Worm (Caenorhabditis elegans) whole organism, young adult: ENCODE results near the gene C36A4.4.

Source experiments
- B0336.3 ChIP-seq: fragments of 200-800 bp; sonication (Bioruptor generic); IDR thresholded peaks from 2 replicates; pipeline ENCODE4 v1.3.6; 2022; ENCODE audit warnings: missing genetic modification characterization, missing compliant biosample characterization
- D2030.7 ChIP-seq: fragments of 200-800 bp; sonication (Bioruptor generic); IDR thresholded peaks from 2 replicates; pipeline ENCODE4 v1.3.6; 2022; ENCODE audit warnings: missing genetic modification reagents, missing genetic modification characterization, missing compliant biosample characterization
- F22D6.2 ChIP-seq: sonication (generic microtip); optimal IDR thresholded peaks from 2 replicates; lab custom pipeline; 2016; ENCODE audit warnings: mild to moderate bottlenecking, missing genetic modification characterization, missing compliant biosample characterization
- F23B12.7 ChIP-seq: sonication (generic microtip); optimal IDR thresholded peaks from 2 replicates; lab custom pipeline; 2017; ENCODE audit warnings: missing genetic modification characterization, mild to moderate bottlenecking, missing compliant biosample characterization, antibody characterized with exemption, moderate library complexity; ENCODE audit not compliant: insufficient read depth
- F33H1.4 ChIP-seq: fragments of 200-800 bp; sonication (Bioruptor generic); IDR thresholded peaks from 2 replicates; pipeline ENCODE4 v1.3.6; 2022; ENCODE audit warnings: missing genetic modification reagents, missing genetic modification characterization, missing compliant biosample characterization
- F37B4.10 ChIP-seq: fragments of 200-800 bp; sonication (Bioruptor generic); IDR thresholded peaks from 2 replicates; pipeline ENCODE4 v1.3.6; 2022; ENCODE audit warnings: missing genetic modification characterization, missing compliant biosample characterization
- F49E8.2 ChIP-seq: sonication (generic microtip); optimal IDR thresholded peaks from 3 replicates; lab custom pipeline; 2017; ENCODE audit warnings: missing genetic modification characterization, mild to moderate bottlenecking, missing compliant biosample characterization, antibody characterized with exemption, moderate library complexity; ENCODE audit not compliant: insufficient read depth
- F55B11.4 ChIP-seq: sonication (generic microtip); optimal IDR thresholded peaks from 2 replicates; lab custom pipeline; 2016; ENCODE audit warnings: missing compliant biosample characterization, missing genetic modification characterization, borderline replicate concordance; ENCODE audit not compliant: insufficient read depth
- F57A8.1 ChIP-seq: fragments of 200-800 bp; sonication (Bioruptor generic); optimal IDR thresholded peaks from 2 replicates; lab custom pipeline; 2018; ENCODE audit warnings: mild to moderate bottlenecking, missing genetic modification characterization, moderate library complexity, missing compliant biosample characterization
- Y53G8AR.9 ChIP-seq: fragments of 200-800 bp; sonication (Bioruptor generic); conservative IDR thresholded peaks from 2 replicates; pipeline ENCODE4 v1.3.6; 2022; ENCODE audit warnings: missing genetic modification reagents, missing genetic modification characterization, missing compliant biosample characterization
- aptf-2 ChIP-seq: fragments of 200-800 bp; sonication (Bioruptor generic); conservative IDR thresholded peaks from 2 replicates; pipeline ENCODE4 v1.3.6; 2022; ENCODE audit warnings: missing genetic modification reagents, missing genetic modification characterization, missing compliant biosample characterization
- aptf-3 ChIP-seq: fragments of 200-800 bp; sonication (Bioruptor generic); IDR thresholded peaks from 2 replicates; pipeline ENCODE4 v1.3.6; 2022; ENCODE audit warnings: missing genetic modification characterization, missing compliant biosample characterization
- atf-7 ChIP-seq: sonication (generic microtip); optimal IDR thresholded peaks from 2 replicates; lab custom pipeline; 2017; ENCODE audit warnings: mild to moderate bottlenecking, missing genetic modification characterization, missing compliant biosample characterization
- attf-3 ChIP-seq: fragments of 200-800 bp; sonication (Bioruptor generic); conservative IDR thresholded peaks from 2 replicates; pipeline ENCODE4 v1.3.6; 2022; ENCODE audit warnings: missing genetic modification reagents, missing genetic modification characterization, missing compliant biosample characterization
- ceh-100 ChIP-seq: fragments of 200-800 bp; sonication (Bioruptor generic); IDR thresholded peaks from 2 replicates; pipeline ENCODE4 v1.3.6; 2022; ENCODE audit warnings: missing genetic modification reagents, missing genetic modification characterization, missing compliant biosample characterization
- ceh-40 ChIP-seq: fragments of 200-800 bp; sonication (Bioruptor generic); IDR thresholded peaks from 2 replicates; pipeline ENCODE4 v1.3.6; 2022; ENCODE audit warnings: missing genetic modification characterization, missing compliant biosample characterization
- chd-7 ChIP-seq: sonication (generic microtip); optimal IDR thresholded peaks from 2 replicates; lab custom pipeline; 2016; ENCODE audit warnings: mild to moderate bottlenecking, missing genetic modification characterization, moderate library complexity, missing compliant biosample characterization
- dpff-1 ChIP-seq: sonication (generic microtip); optimal IDR thresholded peaks from 2 replicates; lab custom pipeline; 2017; ENCODE audit warnings: mild to moderate bottlenecking, missing genetic modification characterization, missing compliant biosample characterization
- efl-1 ChIP-seq: fragments of 150-350 bp; optimal IDR thresholded peaks from 2 replicates; lab custom pipeline; 2014; ENCODE audit warnings: missing biosample characterization, missing genetic modification reagents, missing genetic modification characterization
- egl-44 ChIP-seq: fragments of 200-800 bp; sonication (Bioruptor generic); IDR thresholded peaks from 2 replicates; pipeline ENCODE4 v1.3.6; 2022; ENCODE audit warnings: missing genetic modification reagents, missing genetic modification characterization, missing compliant biosample characterization
- egrh-3 ChIP-seq: fragments of 200-800 bp; sonication (Bioruptor generic); IDR thresholded peaks from 2 replicates; pipeline ENCODE4 v1.3.6; 2022; ENCODE audit warnings: missing genetic modification reagents, missing genetic modification characterization, missing compliant biosample characterization
- ets-4 ChIP-seq: fragments of 200-800 bp; sonication (Bioruptor generic); optimal IDR thresholded peaks from 2 replicates; lab custom pipeline; 2018; ENCODE audit warnings: mild to moderate bottlenecking, missing genetic modification characterization, missing compliant biosample characterization
- hlh-26 ChIP-seq: fragments of 200-800 bp; sonication (Bioruptor generic); conservative IDR thresholded peaks from 2 replicates; pipeline ENCODE4 v1.3.6; 2022; ENCODE audit warnings: missing genetic modification reagents, missing genetic modification characterization, missing compliant biosample characterization
- hrde-1 ChIP-seq: sonication (generic microtip); optimal IDR thresholded peaks from 2 replicates; lab custom pipeline; 2016; ENCODE audit warnings: missing genetic modification characterization, mild to moderate bottlenecking, missing compliant biosample characterization, moderate library complexity, missing genotype, missing genetic modification reagents, borderline replicate concordance
- hsf-1 ChIP-seq: fragments of 200-800 bp; sonication (Bioruptor generic); IDR thresholded peaks from 2 replicates; pipeline ENCODE4 v1.3.6; 2022; ENCODE audit warnings: missing genetic modification reagents, missing genetic modification characterization, missing compliant biosample characterization
- let-526 ChIP-seq: fragments of 200-800 bp; sonication (Bioruptor generic); IDR thresholded peaks from 2 replicates; pipeline ENCODE4 v1.3.6; 2022; ENCODE audit warnings: missing genetic modification reagents, missing genetic modification characterization, missing compliant biosample characterization
- lin-35 ChIP-seq, 3 experiments: fragments of 150-350 bp in 2 of 3; sonication (generic microtip) in 1 of 3; optimal IDR thresholded peaks; 2 replicates each; lab custom pipeline; 2014 to 2018; ENCODE audit warnings: missing biosample characterization in 3 of 3, missing genetic modification characterization in 3 of 3, missing genetic modification reagents in 3 of 3
- lin-54 ChIP-seq: fragments of 200-800 bp; sonication (Bioruptor generic); optimal IDR thresholded peaks from 2 replicates; lab custom pipeline; 2018; ENCODE audit warnings: mild to moderate bottlenecking, missing genetic modification characterization, missing compliant biosample characterization
- lir-1 ChIP-seq: fragments of 200-800 bp; sonication (Bioruptor generic); conservative IDR thresholded peaks from 2 replicates; pipeline ENCODE4 v1.3.6; 2022; ENCODE audit warnings: missing genetic modification reagents, missing genetic modification characterization, missing compliant biosample characterization
- lsy-27 ChIP-seq: sonication (generic microtip); optimal IDR thresholded peaks from 2 replicates; lab custom pipeline; 2017; ENCODE audit warnings: missing genetic modification characterization, mild to moderate bottlenecking, missing compliant biosample characterization, antibody characterized with exemption, missing genotype, borderline replicate concordance; ENCODE audit not compliant: insufficient read depth
- madf-10 ChIP-seq: sonication (generic microtip); optimal IDR thresholded peaks from 2 replicates; lab custom pipeline; 2016; ENCODE audit warnings: mild to moderate bottlenecking, missing genetic modification characterization, missing compliant biosample characterization
- madf-8 ChIP-seq: fragments of 200-800 bp; sonication (Bioruptor generic); conservative IDR thresholded peaks from 2 replicates; pipeline ENCODE4 v1.3.6; 2022; ENCODE audit warnings: missing genetic modification reagents, missing genetic modification characterization, missing compliant biosample characterization
- mes-4 ChIP-seq: sonication (generic microtip); optimal IDR thresholded peaks from 2 replicates; lab custom pipeline; 2016; ENCODE audit warnings: missing genotype, missing genetic modification characterization, missing compliant biosample characterization
- nhr-179 ChIP-seq: sonication (generic microtip); optimal IDR thresholded peaks from 2 replicates; lab custom pipeline; 2016; ENCODE audit warnings: mild to moderate bottlenecking, missing genetic modification characterization, missing compliant biosample characterization
- pbrm-1 ChIP-seq: fragments of 200-800 bp; sonication (Bioruptor generic); IDR thresholded peaks from 2 replicates; pipeline ENCODE4 v1.3.6; 2022; ENCODE audit warnings: missing genetic modification reagents, missing genetic modification characterization, missing compliant biosample characterization
- rcor-1 ChIP-seq: fragments of 200-800 bp; sonication (Bioruptor generic); IDR thresholded peaks from 2 replicates; pipeline ENCODE4 v1.3.6; 2022; ENCODE audit warnings: missing genetic modification reagents, missing genetic modification characterization, missing compliant biosample characterization
- rec-8 ChIP-seq, 2 experiments: sonication (generic microtip); optimal IDR thresholded peaks; 2 replicates each; lab custom pipeline; 2016; ENCODE audit warnings: mild to moderate bottlenecking in 2 of 2, missing genetic modification characterization in 2 of 2, missing genetic modification reagents in 2 of 2, missing genotype in 2 of 2, missing biosample characterization in 1 of 2, missing compliant biosample characterization in 1 of 2, moderate library complexity in 1 of 2
- sdz-38 ChIP-seq: sonication (generic microtip); optimal IDR thresholded peaks from 2 replicates; lab custom pipeline; 2016; ENCODE audit warnings: missing genotype, missing genetic modification characterization, missing compliant biosample characterization
- snpc-1.3 ChIP-seq: sonication (generic microtip); optimal IDR thresholded peaks from 2 replicates; lab custom pipeline; 2017; ENCODE audit warnings: missing genetic modification characterization, mild to moderate bottlenecking, missing compliant biosample characterization, antibody characterized with exemption, moderate library complexity, missing genotype, missing genetic modification reagents; ENCODE audit not compliant: insufficient read depth
- somi-1 ChIP-seq: fragments of 200-800 bp; sonication (Bioruptor generic); optimal IDR thresholded peaks from 2 replicates; lab custom pipeline; 2018; ENCODE audit warnings: mild to moderate bottlenecking, missing genetic modification characterization, missing compliant biosample characterization
- unc-62 ChIP-seq: fragments of 150-350 bp; optimal IDR thresholded peaks from 2 replicates; lab custom pipeline; 2014; ENCODE audit warnings: missing biosample characterization, missing genetic modification reagents, missing genetic modification characterization
- xnd-1 ChIP-seq: sonication (generic microtip); optimal IDR thresholded peaks from 2 replicates; lab custom pipeline; 2016; ENCODE audit warnings: missing genotype, missing genetic modification reagents, missing genetic modification characterization, missing compliant biosample characterization
- zfh-2 ChIP-seq: fragments of 200-800 bp; sonication (Bioruptor generic); conservative IDR thresholded peaks from 2 replicates; pipeline ENCODE4 v1.3.6; 2022; ENCODE audit warnings: missing genetic modification reagents, missing genetic modification characterization, missing compliant biosample characterization
- ztf-28 ChIP-seq: fragments of 200-800 bp; sonication (Bioruptor generic); IDR thresholded peaks from 2 replicates; pipeline ENCODE4 v1.3.6; 2022; ENCODE audit warnings: missing genetic modification reagents, missing genetic modification characterization, missing compliant biosample characterization
- ztf-3 ChIP-seq: fragments of 200-800 bp; sonication (Bioruptor generic); optimal IDR thresholded peaks from 2 replicates; lab custom pipeline; 2018; ENCODE audit warnings: mild to moderate bottlenecking, missing genetic modification characterization, missing compliant biosample characterization
- ztf-6 ChIP-seq: fragments of 200-800 bp; sonication (Bioruptor generic); IDR thresholded peaks from 2 replicates; pipeline ENCODE4 v1.3.6; 2022; ENCODE audit warnings: missing genetic modification reagents, missing genetic modification characterization, missing compliant biosample characterization

Gene C36A4.4

ce11 chrIII:3797180-3798026, 46.0 kb downstream of the C36A4.4 start (continued):
- TF ChIP-seq mes-4 (tag; lab: Kevin White, UChicago), result no peak
- TF ChIP-seq ceh-100, result no peak
- TF ChIP-seq B0336.3 (GFP tag; lab: Robert Waterston, UW), result no peak
- peak; percentile 12 for TF ChIP-seq atf-7 (tag; lab: Kevin White, UChicago)
- no peak for TF ChIP-seq F37B4.10 (GFP tag; lab: Robert Waterston, UW)
- TF ChIP-seq F49E8.2 (tag; lab: Kevin White, UChicago), result no peak
- no peak for TF ChIP-seq F23B12.7 (tag; lab: Kevin White, UChicago)
- no peak for TF ChIP-seq egrh-3 (GFP tag; lab: Robert Waterston, UW)
- no peak for TF ChIP-seq hsf-1
- TF ChIP-seq F57A8.1 (GFP tag; lab: Kevin White, UChicago), result no peak
- no peak for TF ChIP-seq rcor-1 (GFP tag; lab: Robert Waterston, UW)
- peak; percentile 24 for TF ChIP-seq chd-7 (tag; lab: Kevin White, UChicago)
- TF ChIP-seq madf-8 (GFP tag; lab: Robert Waterston, UW), result no peak
- no peak for TF ChIP-seq ztf-6 (GFP tag; lab: Robert Waterston, UW)
- TF ChIP-seq zfh-2, result peak; percentile 72; the same call in 1 of the 2 replicates
- TF ChIP-seq efl-1 (GFP tag; lab: Kevin White, UChicago), result no peak
- TF ChIP-seq attf-3, result no peak
- TF ChIP-seq ceh-40 (GFP tag; lab: Robert Waterston, UW), result no peak
- TF ChIP-seq let-526 (GFP tag; lab: Robert Waterston, UW), result no peak
- TF ChIP-seq xnd-1 (tag; lab: Kevin White, UChicago), result no peak
- no peak for TF ChIP-seq egl-44 (GFP tag; lab: Robert Waterston, UW)
- TF ChIP-seq unc-62, result no peak
- TF ChIP-seq madf-10, result no peak
- TF ChIP-seq D2030.7 (GFP tag; lab: Robert Waterston, UW), result no peak
- TF ChIP-seq lsy-27 (tag; lab: Kevin White, UChicago), result no peak
- no peak for TF ChIP-seq nhr-179 (tag; lab: Kevin White, UChicago)
- TF ChIP-seq dpff-1 (tag; lab: Kevin White, UChicago), result no peak
- TF ChIP-seq hlh-26 (GFP tag; lab: Robert Waterston, UW), result no peak
- TF ChIP-seq ztf-28, result no peak
- peak in 1 of 3 experiments; percentile 23 for TF ChIP-seq lin-35 (GFP tag; optimal IDR thresholded peaks at IDR 0.05; lab: Kevin White, UChicago)
- TF ChIP-seq rec-8 (tag; optimal IDR thresholded peaks at IDR 0.05; lab: Kevin White, UChicago), result no peak
- TF ChIP-seq snpc-1.3 (tag; lab: Kevin White, UChicago), result no peak
- no peak for TF ChIP-seq ets-4
- TF ChIP-seq F55B11.4, result no peak
- TF ChIP-seq lir-1, result no peak
- no peak for TF ChIP-seq somi-1 (GFP tag; lab: Kevin White, UChicago)
- TF ChIP-seq pbrm-1 (GFP tag; lab: Robert Waterston, UW), result no peak
- no peak for TF ChIP-seq F33H1.4 (GFP tag; lab: Robert Waterston, UW)
- TF ChIP-seq hrde-1 (tag; lab: Kevin White, UChicago), result no peak
- TF ChIP-seq sdz-38 (tag; lab: Kevin White, UChicago), result no peak
- TF ChIP-seq ztf-3 (GFP tag; lab: Kevin White, UChicago), result no peak
- no peak for TF ChIP-seq aptf-2 (GFP tag; lab: Robert Waterston, UW)
- no peak for TF ChIP-seq aptf-3
- 0 out of 2 replicates have a peak, but pooled peaks have one; percentile 18 for TF ChIP-seq Y53G8AR.9
- no peak for TF ChIP-seq lin-54
- no peak for TF ChIP-seq F22D6.2 (tag; lab: Kevin White, UChicago)
